Worm (Caenorhabditis elegans): Measurements from ENCODE around the gene flp-11.

The flp-11 gene

ce11 chrX:4660268-4660880 lies 17.6 kb downstream of the flp-11 start, which contains the start of gene nhr-45:
TSS of gene nhr-45 (minus strand) at chrX:4660318.
- TF ChIP-seq tbx-11 (GFP tag; IDR thresholded peaks at IDR 0.05) (no peak), ama-1 (optimal IDR thresholded peaks at IDR 0.05) (no peak)

ce11 chrX:4658706-4659105 lies 19.2 kb downstream of the flp-11 start:
- no peak for TF ChIP-seq ceh-13 (GFP tag; optimal IDR thresholded peaks at IDR 0.05)

- TF ChIP-seq B0310.2 (tag; optimal IDR thresholded peaks at IDR 0.05), result no peak
- TF ChIP-seq ceh-13 (GFP tag; optimal IDR thresholded peaks at IDR 0.05), result no peak
- no peak for TF ChIP-seq tra-4 (tag; optimal IDR thresholded peaks at IDR 0.05)
Observed at ce11 chrX:4658303-4658702, 19.6 kb downstream of the flp-11 start.

- TF ChIP-seq ama-1 (optimal IDR thresholded peaks at IDR 0.05), result no peak
- no peak for TF ChIP-seq ceh-36 (tag; optimal IDR thresholded peaks at IDR 0.05)
- no peak for TF ChIP-seq hmbx-1 (tag; optimal IDR thresholded peaks at IDR 0.05)
- no peak for TF ChIP-seq ets-7 (tag; optimal IDR thresholded peaks at IDR 0.05)
- no peak for TF ChIP-seq tbx-11 (GFP tag; IDR thresholded peaks at IDR 0.05)
- TF ChIP-seq hmg-4 (GFP tag; optimal IDR thresholded peaks at IDR 0.05), result no peak
- no peak for TF ChIP-seq F13C5.2 (tag; optimal IDR thresholded peaks at IDR 0.05)
- TF ChIP-seq hnd-1 (tag; optimal IDR thresholded peaks at IDR 0.05), result no peak
- no peak for TF ChIP-seq pes-1 (GFP tag; IDR thresholded peaks at IDR 0.05)
- TF ChIP-seq B0310.2 (tag; optimal IDR thresholded peaks at IDR 0.05), result no peak
- TF ChIP-seq tra-4 (tag; optimal IDR thresholded peaks at IDR 0.05), result no peak
- TF ChIP-seq flt-1 (GFP tag; IDR thresholded peaks at IDR 0.05), result no peak
- no peak for TF ChIP-seq aly-1 (tag; optimal IDR thresholded peaks at IDR 0.05)
- TF ChIP-seq tbx-37 (GFP tag; conservative IDR thresholded peaks at IDR 0.05), result no peak
- no peak for TF ChIP-seq ceh-13 (GFP tag; optimal IDR thresholded peaks at IDR 0.05)
- TF ChIP-seq scrt-1 (GFP tag; IDR thresholded peaks at IDR 0.05), result no peak
- no peak for TF ChIP-seq sea-1 (GFP tag; conservative IDR thresholded peaks at IDR 0.05)
Observed at ce11 chrX:4657577-4657976, 20.4 kb downstream of the flp-11 start.

ce11 chrX:4654057-4654456 lies 23.9 kb downstream of the flp-11 start, which contains the start of gene ceh-1:
TSS of gene ceh-1 (minus strand) at chrX:4654157.
- TF ChIP-seq hnd-1 (tag; optimal IDR thresholded peaks at IDR 0.05), result no peak
- no peak for TF ChIP-seq tra-4 (tag; optimal IDR thresholded peaks at IDR 0.05)
- no peak for TF ChIP-seq hmg-4 (GFP tag; optimal IDR thresholded peaks at IDR 0.05)
- TF ChIP-seq pes-1 (GFP tag; IDR thresholded peaks at IDR 0.05), result no peak
- no peak for TF ChIP-seq ceh-36 (tag; optimal IDR thresholded peaks at IDR 0.05)
- no peak for TF ChIP-seq hmbx-1 (tag; optimal IDR thresholded peaks at IDR 0.05)
- TF ChIP-seq ets-7 (tag; optimal IDR thresholded peaks at IDR 0.05), result no peak
- TF ChIP-seq aly-1 (tag; optimal IDR thresholded peaks at IDR 0.05), result no peak
- TF ChIP-seq flt-1 (GFP tag; IDR thresholded peaks at IDR 0.05), result no peak
- TF ChIP-seq ceh-13 (GFP tag; optimal IDR thresholded peaks at IDR 0.05), result no peak
- TF ChIP-seq F13C5.2 (tag; optimal IDR thresholded peaks at IDR 0.05), result no peak
- no peak for TF ChIP-seq B0310.2 (tag; optimal IDR thresholded peaks at IDR 0.05)

- no peak for TF ChIP-seq flt-1 (GFP tag; IDR thresholded peaks at IDR 0.05)
- no peak for TF ChIP-seq pes-1 (GFP tag; IDR thresholded peaks at IDR 0.05)
- TF ChIP-seq ets-7 (tag; optimal IDR thresholded peaks at IDR 0.05), result no peak
- no peak for TF ChIP-seq B0310.2 (tag; optimal IDR thresholded peaks at IDR 0.05)
- TF ChIP-seq hnd-1 (tag; optimal IDR thresholded peaks at IDR 0.05), result no peak
- TF ChIP-seq scrt-1 (GFP tag; IDR thresholded peaks at IDR 0.05), result no peak
- no peak for TF ChIP-seq sea-1 (GFP tag; conservative IDR thresholded peaks at IDR 0.05)
- no peak for TF ChIP-seq ceh-13 (GFP tag; optimal IDR thresholded peaks at IDR 0.05)
- no peak for TF ChIP-seq F13C5.2 (tag; optimal IDR thresholded peaks at IDR 0.05)
- no peak for TF ChIP-seq tra-4 (tag; optimal IDR thresholded peaks at IDR 0.05)
- TF ChIP-seq tbx-11 (GFP tag; IDR thresholded peaks at IDR 0.05), result no peak
- no peak for TF ChIP-seq ama-1 (optimal IDR thresholded peaks at IDR 0.05)
- TF ChIP-seq ceh-36 (tag; optimal IDR thresholded peaks at IDR 0.05), result no peak
- no peak for TF ChIP-seq tbx-37 (GFP tag; conservative IDR thresholded peaks at IDR 0.05)
- no peak for TF ChIP-seq aly-1 (tag; optimal IDR thresholded peaks at IDR 0.05)
- TF ChIP-seq hmbx-1 (tag; optimal IDR thresholded peaks at IDR 0.05), result no peak
- no peak for TF ChIP-seq hmg-4 (GFP tag; optimal IDR thresholded peaks at IDR 0.05)
Observed at ce11 chrX:4652950-4653349, 25.0 kb downstream of the flp-11 start.

- TF ChIP-seq tbx-37 (GFP tag; conservative IDR thresholded peaks at IDR 0.05) (no peak), aly-1 (tag; optimal IDR thresholded peaks at IDR 0.05) (no peak), flt-1 (GFP tag; IDR thresholded peaks at IDR 0.05) (no peak), ets-7 (tag; optimal IDR thresholded peaks at IDR 0.05) (no peak), pes-1 (GFP tag; IDR thresholded peaks at IDR 0.05) (no peak), scrt-1 (GFP tag; IDR thresholded peaks at IDR 0.05) (no peak), hnd-1 (tag; optimal IDR thresholded peaks at IDR 0.05) (no peak), B0310.2 (tag; optimal IDR thresholded peaks at IDR 0.05) (no peak), tbx-11 (GFP tag; IDR thresholded peaks at IDR 0.05) (no peak), sea-1 (GFP tag; conservative IDR thresholded peaks at IDR 0.05) (no peak), hmbx-1 (tag; optimal IDR thresholded peaks at IDR 0.05) (no peak), ceh-36 (tag; optimal IDR thresholded peaks at IDR 0.05) (no peak), F13C5.2 (tag; optimal IDR thresholded peaks at IDR 0.05) (no peak), ama-1 (optimal IDR thresholded peaks at IDR 0.05) (no peak), ceh-13 (GFP tag; optimal IDR thresholded peaks at IDR 0.05) (no peak)
Observed at ce11 chrX:4651428-4651827, 26.5 kb downstream of the flp-11 start.

- TF ChIP-seq hmg-4 (GFP tag; optimal IDR thresholded peaks at IDR 0.05) (no peak), tbx-37 (GFP tag; conservative IDR thresholded peaks at IDR 0.05) (no peak), ceh-36 (tag; optimal IDR thresholded peaks at IDR 0.05) (no peak), hnd-1 (tag; optimal IDR thresholded peaks at IDR 0.05) (no peak), aly-1 (tag; optimal IDR thresholded peaks at IDR 0.05) (no peak), B0310.2 (tag; optimal IDR thresholded peaks at IDR 0.05) (no peak)
Observed at ce11 chrX:4649097-4649496, 28.8 kb downstream of the flp-11 start, which contains the start of gene ent-5. TSS of gene ent-5 (minus strand) at chrX:4649197.
